Fruit fly (Drosophila melanogaster) whole organism, prepupa: ENCODE results near the gene Jhbp2.

Source experiments
- CG16779 ChIP-seq: fragments of 200-800 bp; sonication (Bioruptor generic); optimal IDR thresholded peaks from 3 replicates; lab custom pipeline; 2017; ENCODE audit warnings: missing biosample characterization, mild to moderate bottlenecking, missing genetic modification characterization
- Sox102F ChIP-seq: fragments of 200-800 bp; sonication (Bioruptor generic); optimal IDR thresholded peaks from 2 replicates; lab custom pipeline; 2016; ENCODE audit warnings: missing biosample characterization, mild to moderate bottlenecking, missing genetic modification characterization
- vri ChIP-seq: fragments of 200-800 bp; sonication (Bioruptor generic); optimal IDR thresholded peaks from 3 replicates; lab custom pipeline; 2016; ENCODE audit warnings: missing biosample characterization, mild to moderate bottlenecking, missing genetic modification characterization

DNA sequence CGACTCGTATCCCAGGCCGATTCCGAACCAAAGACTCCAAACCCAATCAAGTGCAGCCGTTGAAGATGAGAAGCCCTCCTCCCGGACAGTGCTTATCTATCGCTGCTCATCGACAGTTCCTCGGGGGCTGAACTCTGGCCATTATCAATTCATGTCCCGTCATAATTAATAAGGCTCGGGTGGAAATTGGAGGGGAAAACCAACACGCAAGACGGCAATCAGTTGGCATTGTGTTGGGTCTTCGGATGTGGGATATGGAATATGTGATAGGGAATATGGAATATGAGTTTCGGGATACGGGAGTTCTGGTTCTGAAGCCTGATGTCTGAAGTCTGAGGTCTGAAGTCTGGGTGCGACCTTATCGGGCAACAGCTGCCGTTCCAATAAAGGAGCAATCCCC, 32.2 kb upstream of the Jhbp2 start:
- TF ChIP-seq vri (no peak), Sox102F (no peak), CG16779 (tag; lab: Kevin White, UChicago) (no peak)
